Worm (Caenorhabditis elegans) whole organism, L4/young adult: ENCODE results near the gene obr-3.

Experiments used
- W03F9.2 ChIP-seq: fragments of 150-350 bp; optimal IDR thresholded peaks from 2 replicates; lab custom pipeline; 2014; ENCODE audit warnings: missing biosample characterization, missing genetic modification characterization
- dao-5 ChIP-seq: sonication (generic microtip); optimal IDR thresholded peaks from 2 replicates; lab custom pipeline; 2016; ENCODE audit warnings: missing genotype, missing genetic modification characterization, moderate library complexity, missing compliant biosample characterization
- him-1 ChIP-seq: sonication (generic microtip); optimal IDR thresholded peaks from 2 replicates; lab custom pipeline; 2016; ENCODE audit warnings: missing genotype, missing genetic modification reagents, missing genetic modification characterization, missing compliant biosample characterization

ce11 chrX:13752822-13753581 is 56.7 kb downstream of the obr-3 start:
- TF ChIP-seq W03F9.2 (tag; lab: Kevin White, UChicago) (no peak), dao-5 (tag; lab: Kevin White, UChicago) (no peak), him-1 (tag; lab: Kevin White, UChicago) (no peak)
